Worm (Caenorhabditis elegans): ENCODE data around the gene golg-2.

golg-2 gene

ce11 chrII:5019389-5020108, 20.3 kb downstream of the golg-2 start (continued):
- TF ChIP-seq dve-1 (tag; optimal IDR thresholded peaks at IDR 0.05; ENCODE audit: insufficient read depth) (peak; percentile 83), ceh-32 (tag; optimal IDR thresholded peaks at IDR 0.05; ENCODE audit: poor library complexity) (no peak), T26A8.4 (GFP tag; IDR thresholded peaks at IDR 0.05) (no peak), madf-9 (GFP tag; conservative IDR thresholded peaks at IDR 0.05) (no peak), hlh-11 (tag; optimal IDR thresholded peaks at IDR 0.05) (peak; percentile 82), lin-38 (GFP tag; IDR thresholded peaks at IDR 0.05) (no peak), lin-39 (tag; optimal IDR thresholded peaks at IDR 0.05) (no peak), ztf-7 (tag; optimal IDR thresholded peaks at IDR 0.05) (no peak), snpc-1.2 (GFP tag; IDR thresholded peaks at IDR 0.05) (no peak), snpc-4 (tag; optimal IDR thresholded peaks at IDR 0.05) (no peak), nhr-76 (tag; optimal IDR thresholded peaks at IDR 0.05) (peak; percentile 4), cey-2 (tag; optimal IDR thresholded peaks at IDR 0.05; ENCODE audit: borderline replicate concordance, insufficient read depth) (peak; percentile 32), daf-8 (GFP tag; IDR thresholded peaks at IDR 0.05) (no peak), hif-1 (tag; optimal IDR thresholded peaks at IDR 0.05) (no peak), spr-3 (GFP tag; optimal IDR thresholded peaks at IDR 0.05) (no peak), ZK337.2 (GFP tag; IDR thresholded peaks at IDR 0.05) (no peak), dpl-1 (GFP tag; optimal IDR thresholded peaks at IDR 0.05) (no peak), gei-8 (GFP tag; optimal IDR thresholded peaks at IDR 0.05) (no peak), ZK546.5 (tag; optimal IDR thresholded peaks at IDR 0.05) (no peak), mdl-1 (tag; optimal IDR thresholded peaks at IDR 0.05) (peak in 1 of 2 experiments; percentile 42), Y48G9A.11 (GFP tag; IDR thresholded peaks at IDR 0.05) (no peak), sdz-12 (GFP tag; optimal IDR thresholded peaks at IDR 0.05) (no peak), set-16 (GFP tag; IDR thresholded peaks at IDR 0.05) (no peak), hmg-1.1 (GFP tag; IDR thresholded peaks at IDR 0.05) (no peak), ceh-62 (tag; optimal IDR thresholded peaks at IDR 0.05) (no peak), rbr-2 (tag; optimal IDR thresholded peaks at IDR 0.05) (no peak), daf-19 (GFP tag; conservative IDR thresholded peaks at IDR 0.05) (no peak)

ce11 chrII:5018578-5018977, 21.3 kb downstream of the golg-2 start:
- peak in 1 of 2 experiments; percentile 77 for TF ChIP-seq unc-62 (GFP tag; optimal IDR thresholded peaks at IDR 0.05 in 1 of 2)
- TF ChIP-seq unc-62 (tag; optimal IDR thresholded peaks at IDR 0.05) = no peak
- peak; percentile 24 for TF ChIP-seq aha-1 (tag)
- no peak for TF ChIP-seq lin-1 (GFP tag; IDR thresholded peaks at IDR 0.05)

- peak; percentile 58 for TF ChIP-seq fkh-10 (GFP tag; optimal IDR thresholded peaks at IDR 0.05)
- peak; percentile 60 for TF ChIP-seq dpl-1 (GFP tag; optimal IDR thresholded peaks at IDR 0.05)
- TF ChIP-seq sdz-12 (GFP tag; optimal IDR thresholded peaks at IDR 0.05) = no peak
- peak; percentile 63; the same call in 1 of the 2 replicates for TF ChIP-seq pha-4 (GFP tag; IDR thresholded peaks at IDR 0.05)
- no peak for TF ChIP-seq pha-4 (tag; optimal IDR thresholded peaks at IDR 0.05)
- no peak for TF ChIP-seq Y48G9A.11 (GFP tag; IDR thresholded peaks at IDR 0.05)
- 0 out of 2 replicates have a peak, but pooled peaks have one; percentile 23 for TF ChIP-seq arid-1 (GFP tag; conservative IDR thresholded peaks at IDR 0.05)
- no peak for TF ChIP-seq ceh-28 (tag; optimal IDR thresholded peaks at IDR 0.05)
- peak; percentile 35 for TF ChIP-seq spr-1 (tag; optimal IDR thresholded peaks at IDR 0.05)
- TF ChIP-seq zip-11 (GFP tag; IDR thresholded peaks at IDR 0.05) = no peak
- TF ChIP-seq nhr-111 (GFP tag; optimal IDR thresholded peaks at IDR 0.05) = no peak
- TF ChIP-seq hmg-1.1 (GFP tag; IDR thresholded peaks at IDR 0.05) = peak; percentile 89
- TF ChIP-seq aly-2 (tag; optimal IDR thresholded peaks at IDR 0.05) = no peak
- peak; percentile 44; the same call in 1 of the 2 replicates for TF ChIP-seq set-16 (GFP tag; IDR thresholded peaks at IDR 0.05)
- TF ChIP-seq mes-2 (tag; optimal IDR thresholded peaks at IDR 0.05; ENCODE audit: poor library complexity, severe bottlenecking) = peak; percentile 69
- TF ChIP-seq ces-1 (GFP tag; optimal IDR thresholded peaks at IDR 0.05) = peak; percentile 33
- peak; percentile 66 for TF ChIP-seq mxl-3 (GFP tag; optimal IDR thresholded peaks at IDR 0.05)
- no peak for TF ChIP-seq nhr-41 (GFP tag; IDR thresholded peaks at IDR 0.05)
- TF ChIP-seq mxl-2 (GFP tag; conservative IDR thresholded peaks at IDR 0.05) = no peak
- TF ChIP-seq tra-1 (GFP tag; IDR thresholded peaks at IDR 0.05) = 0 out of 2 replicates have a peak, but pooled peaks have one; percentile 3
- TF ChIP-seq nhr-28 (tag; optimal IDR thresholded peaks at IDR 0.05) = peak; percentile 72
- peak; percentile 84 for TF ChIP-seq rbr-2 (tag; optimal IDR thresholded peaks at IDR 0.05)
Measured at ce11 chrII:5016977-5017585, 22.8 kb downstream of the golg-2 start.

Measured in whole organism, L4 larva.